Fruit fly (Drosophila melanogaster) whole organism, pupa: ENCODE measurements around the gene tadr.

Experiments used
- CG10348 ChIP-seq: fragments of 200-800 bp; sonication (Bioruptor generic); IDR thresholded peaks from 2 replicates; pipeline ENCODE4 v1.3.6; 2022; ENCODE audit warnings: missing biosample characterization, missing genetic modification characterization
- CG13204 ChIP-seq: fragments of 200-800 bp; sonication (Bioruptor generic); optimal IDR thresholded peaks from 2 replicates; lab custom pipeline; 2018; ENCODE audit warnings: missing biosample characterization, mild to moderate bottlenecking, missing genetic modification characterization, moderate library complexity
- CG14655 ChIP-seq: fragments of 200-800 bp; sonication (Bioruptor generic); optimal IDR thresholded peaks from 3 replicates; lab custom pipeline; 2017; ENCODE audit warnings: mild to moderate bottlenecking, missing biosample characterization, missing genetic modification reagents, missing genetic modification characterization
- CG17806 ChIP-seq: fragments of 200-800 bp; sonication (Bioruptor generic); optimal IDR thresholded peaks from 2 replicates; lab custom pipeline; 2018; ENCODE audit warnings: missing biosample characterization, mild to moderate bottlenecking, missing genetic modification characterization, moderate library complexity
- CG32121 ChIP-seq: fragments of 200-800 bp; sonication (Bioruptor generic); IDR thresholded peaks from 2 replicates; pipeline ENCODE4 v1.3.6; 2022; ENCODE audit warnings: missing biosample characterization, missing genetic modification characterization
- CG4496 ChIP-seq: fragments of 200-800 bp; sonication (Bioruptor generic); IDR thresholded peaks from 3 replicates; pipeline ENCODE4 v1.3.6; 2022; ENCODE audit warnings: missing biosample characterization, missing genetic modification characterization
- CG9948 ChIP-seq: fragments of 200-800 bp; sonication (Bioruptor generic); optimal IDR thresholded peaks from 2 replicates; lab custom pipeline; 2018; ENCODE audit warnings: missing biosample characterization, mild to moderate bottlenecking, missing genetic modification characterization, moderate library complexity
- EcR ChIP-seq: fragments of 200-800 bp; sonication (Bioruptor generic); optimal IDR thresholded peaks from 3 replicates; lab custom pipeline; 2019; ENCODE audit warnings: missing biosample characterization, missing genetic modification characterization, mild to moderate bottlenecking, moderate library complexity, missing genetic modification reagents
- Pif1B ChIP-seq: fragments of 200-800 bp; sonication (Bioruptor generic); optimal IDR thresholded peaks from 3 replicates; lab custom pipeline; 2016; ENCODE audit warnings: missing biosample characterization, missing genetic modification characterization
- fd96Ca ChIP-seq: fragments of 200-800 bp; sonication (Bioruptor generic); IDR thresholded peaks from 3 replicates; pipeline ENCODE4 v1.3.6; 2022; ENCODE audit warnings: missing biosample characterization, missing genetic modification characterization

DNA sequence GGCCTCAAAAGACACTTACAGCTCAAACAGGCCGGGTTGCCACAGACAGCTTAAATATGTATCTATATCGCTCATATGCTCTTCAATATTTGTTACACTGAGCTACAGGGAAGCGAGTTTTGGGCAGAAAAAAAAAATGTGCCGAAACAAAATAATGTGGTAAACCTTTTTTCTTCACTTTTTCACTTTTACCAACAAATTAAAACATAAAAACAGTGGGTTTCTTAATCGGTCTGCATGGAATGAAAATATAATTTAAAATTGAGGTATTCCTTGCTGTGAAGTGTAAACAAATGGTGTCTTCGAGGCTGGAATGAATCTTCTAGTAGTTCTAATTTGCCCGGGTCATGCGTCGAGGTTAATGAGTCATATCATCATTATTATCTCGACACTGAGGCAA lies 36.5 kb upstream of the tadr start:
- TF ChIP-seq CG4496 (GFP tag; lab: Robert Waterston, UW): no peak
- TF ChIP-seq fd96Ca (GFP tag; lab: Robert Waterston, UW): no peak
- no peak for TF ChIP-seq CG32121 (GFP tag; lab: Robert Waterston, UW)
- no peak for TF ChIP-seq CG10348
- TF ChIP-seq CG9948 (tag; lab: Kevin White, UChicago): peak; percentile 19
- TF ChIP-seq CG13204 (GFP tag; lab: Kevin White, UChicago): no peak
- no peak for TF ChIP-seq EcR (GFP tag; lab: Kevin White, UChicago)
- TF ChIP-seq CG14655 (GFP tag; lab: Kevin White, UChicago): peak; percentile 33
- peak; percentile 32 for TF ChIP-seq CG17806 (tag; lab: Kevin White, UChicago)
- TF ChIP-seq Pif1B (GFP tag; lab: Kevin White, UChicago): no peak
